Worm (Caenorhabditis elegans): ENCODE data around the gene srw-130.
A peak's percentile ranks its signal among the peaks of the same experiment; 100 is the strongest.
"Not testable (repeated sequence)": the region's sequence is repeated elsewhere in the genome, so short reads cannot be mapped to it uniquely, and the experiment has no call there.

The srw-130 gene

ce11 chrV:3562824-3563223 lies 14.1 kb upstream of the srw-130 start, which contains the start of gene T24A6.16:
TSS of gene T24A6.16 (minus strand) at chrV:3562924.
- TF ChIP-seq cnd-1, M03D4.4, sptf-1 (tag; optimal IDR thresholded peaks at IDR 0.05): not testable (repeated sequence)

ce11 chrV:3558744-3559143 lies 10.0 kb upstream of the srw-130 start, which contains the start of gene T24A6.1:
TSS of gene T24A6.1 (plus strand) at chrV:3559044.
- not testable (repeated sequence) for TF ChIP-seq unc-62 (GFP tag; optimal IDR thresholded peaks at IDR 0.05); lsy-2 (tag; optimal IDR thresholded peaks at IDR 0.05); nhr-76 (tag; optimal IDR thresholded peaks at IDR 0.05)

- TF ChIP-seq lin-13 (tag; optimal IDR thresholded peaks at IDR 0.05): no peak
- TF ChIP-seq zip-8 (tag; optimal IDR thresholded peaks at IDR 0.05): no peak
- no peak for TF ChIP-seq ham-2 (GFP tag; optimal IDR thresholded peaks at IDR 0.05)
Observed at ce11 chrV:3557422-3557821, 8.7 kb upstream of the srw-130 start, which contains the start of gene grl-31. TSS of gene grl-31 (minus strand) at chrV:3557778.

ce11 chrV:3555986-3556385 lies 7.3 kb upstream of the srw-130 start, which contains the start of gene grl-30:
TSS of gene grl-30 (plus strand) at chrV:3556286.
- TF ChIP-seq bed-3 (GFP tag; optimal IDR thresholded peaks at IDR 0.05) (no peak), hlh-1 (tag; optimal IDR thresholded peaks at IDR 0.05) (no peak), zip-8 (tag; optimal IDR thresholded peaks at IDR 0.05) (peak; percentile 20)

- TF ChIP-seq ceh-39 (tag; optimal IDR thresholded peaks at IDR 0.05): no peak
- TF ChIP-seq lsy-2 (tag; optimal IDR thresholded peaks at IDR 0.05): no peak
- no peak for TF ChIP-seq elt-3 (tag; optimal IDR thresholded peaks at IDR 0.05)
- TF ChIP-seq sptf-1 (tag; optimal IDR thresholded peaks at IDR 0.05): no peak
- no peak for TF ChIP-seq elt-1 (tag; optimal IDR thresholded peaks at IDR 0.05; ENCODE audit: borderline replicate concordance, insufficient read depth)
Observed at ce11 chrV:3554869-3555268, 6.2 kb upstream of the srw-130 start, which contains the start of gene grl-29. TSS of gene grl-29 (minus strand) at chrV:3555236.

- no peak for TF ChIP-seq nhr-28 (tag; optimal IDR thresholded peaks at IDR 0.05)
- TF ChIP-seq ceh-39 (tag; optimal IDR thresholded peaks at IDR 0.05): peak; percentile 5
- no peak for TF ChIP-seq unc-120 (tag; optimal IDR thresholded peaks at IDR 0.05; ENCODE audit: poor library complexity, severe bottlenecking)
- no peak for TF ChIP-seq tbx-8 (GFP tag; optimal IDR thresholded peaks at IDR 0.05)
Observed at ce11 chrV:3552740-3553469, 4.2 kb upstream of the srw-130 start, which contains the start of gene T24A6.20. TSS of gene T24A6.20 (plus strand) at chrV:3553134.

- TF ChIP-seq unc-120 (tag; optimal IDR thresholded peaks at IDR 0.05; ENCODE audit: poor library complexity, severe bottlenecking) (no peak), ceh-39 (tag; optimal IDR thresholded peaks at IDR 0.05) (no peak), unc-39 (tag; optimal IDR thresholded peaks at IDR 0.05) (no peak), ham-2 (GFP tag; optimal IDR thresholded peaks at IDR 0.05) (no peak), ceh-83 (GFP tag; optimal IDR thresholded peaks at IDR 0.05) (no peak), mab-5 (tag; optimal IDR thresholded peaks at IDR 0.05) (no peak), zip-8 (tag; optimal IDR thresholded peaks at IDR 0.05) (no peak), nhr-76 (tag; optimal IDR thresholded peaks at IDR 0.05) (no peak)
Observed at ce11 chrV:3551765-3552164, 3.1 kb upstream of the srw-130 start, which contains the start of gene grl-28. TSS of gene grl-28 (minus strand) at chrV:3551865.

- TF ChIP-seq elt-3 (tag; optimal IDR thresholded peaks at IDR 0.05): no peak
- no peak for TF ChIP-seq hlh-1 (tag; optimal IDR thresholded peaks at IDR 0.05)
- TF ChIP-seq flh-1 (GFP tag; optimal IDR thresholded peaks at IDR 0.05): no peak
- TF ChIP-seq bed-3 (GFP tag; optimal IDR thresholded peaks at IDR 0.05): no peak
- TF ChIP-seq unc-62 (GFP tag; optimal IDR thresholded peaks at IDR 0.05): no peak
- TF ChIP-seq ztf-11 (tag; optimal IDR thresholded peaks at IDR 0.05): no peak
- no peak for TF ChIP-seq lin-13 (tag; optimal IDR thresholded peaks at IDR 0.05)
- no peak for TF ChIP-seq ces-1 (GFP tag; optimal IDR thresholded peaks at IDR 0.05)
- no peak for TF ChIP-seq ceh-43 (GFP tag; optimal IDR thresholded peaks at IDR 0.05)
- no peak for TF ChIP-seq nhr-76 (tag; optimal IDR thresholded peaks at IDR 0.05)
Observed at ce11 chrV:3549553-3549952, 855 bp upstream of the srw-130 start, which contains the start of gene sri-21. TSS of gene sri-21 (plus strand) at chrV:3549853.
